Worm (Caenorhabditis elegans) whole organism, L4/young adult: ENCODE data around the gene ins-2.

Experiments used
- W03F9.2 ChIP-seq: fragments of 150-350 bp; optimal IDR thresholded peaks from 2 replicates; lab custom pipeline; 2014; ENCODE audit warnings: missing biosample characterization, missing genetic modification characterization
- dao-5 ChIP-seq: sonication (generic microtip); optimal IDR thresholded peaks from 2 replicates; lab custom pipeline; 2016; ENCODE audit warnings: missing genotype, missing genetic modification characterization, moderate library complexity, missing compliant biosample characterization
- him-1 ChIP-seq: sonication (generic microtip); optimal IDR thresholded peaks from 2 replicates; lab custom pipeline; 2016; ENCODE audit warnings: missing genotype, missing genetic modification reagents, missing genetic modification characterization, missing compliant biosample characterization

DNA sequence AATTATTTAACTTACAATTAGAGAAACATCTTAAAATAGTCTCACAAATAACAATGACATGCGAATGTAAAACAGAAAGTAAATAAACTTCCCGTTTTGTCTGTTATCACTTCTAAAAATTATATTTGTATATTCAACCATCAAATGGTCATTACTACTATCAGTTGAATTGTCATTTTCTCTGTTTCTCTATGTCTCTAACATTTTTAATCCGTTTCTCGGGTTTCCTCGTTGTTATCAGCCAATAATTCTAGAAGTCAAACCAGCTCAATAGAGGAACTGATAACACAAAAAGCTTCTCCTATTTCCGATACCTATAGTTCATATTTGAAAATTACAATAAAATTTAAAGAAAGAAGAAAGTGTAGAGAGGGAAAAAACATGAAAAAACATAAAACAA is 38.3 kb downstream of the ins-2 start:
- TF ChIP-seq dao-5, result no peak
- TF ChIP-seq him-1 (tag; lab: Kevin White, UChicago), result no peak
- TF ChIP-seq W03F9.2 (tag; lab: Kevin White, UChicago), result no peak
